Fruit fly (Drosophila melanogaster): ENCODE measurements around the gene CG15386.
A peak's percentile ranks its signal among the peaks of the same experiment; 100 is the strongest.

CG15386 gene

DNA sequence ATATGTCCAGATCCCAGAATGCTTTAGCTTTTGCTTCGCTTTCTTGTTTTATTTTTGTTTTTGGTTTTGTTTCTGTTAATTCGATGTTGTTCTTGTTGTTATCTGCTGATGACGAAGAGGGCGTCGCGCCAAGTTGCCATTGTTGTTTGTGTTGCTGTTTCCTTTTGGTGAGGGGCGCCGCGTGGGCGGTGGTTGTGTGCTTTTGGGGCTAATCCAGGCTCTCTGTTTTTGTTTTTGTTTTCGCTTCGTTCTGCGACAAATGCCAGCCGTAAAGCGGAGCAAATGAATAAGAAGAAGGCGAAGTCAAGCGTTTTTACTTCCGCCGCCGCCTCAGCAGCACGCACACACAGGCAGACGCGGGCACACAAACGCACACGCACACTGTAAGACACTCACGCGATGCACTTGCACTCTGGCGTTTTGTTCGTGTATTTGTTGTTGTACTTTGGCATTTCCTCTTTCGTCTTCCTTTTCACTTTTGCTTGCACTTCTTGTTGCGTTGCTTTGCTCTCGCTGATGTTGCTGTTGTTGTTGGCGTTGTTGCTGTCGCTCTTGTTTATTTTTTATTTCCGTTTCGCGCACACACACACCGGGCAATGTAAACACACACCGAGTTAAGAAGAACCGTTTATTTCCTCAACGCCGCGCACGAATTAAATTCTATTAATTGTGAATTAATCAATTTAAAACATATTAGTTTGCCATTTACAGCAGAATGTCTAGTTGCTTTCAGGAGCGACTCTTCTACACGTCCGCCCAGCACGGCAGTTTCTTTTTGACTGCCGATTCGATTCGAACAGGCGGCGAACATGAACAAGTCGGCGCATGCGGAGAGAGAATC, 38.9 kb downstream of the CG15386 start, which contains the start of gene aop (continued):
- no peak for TF ChIP-seq yki (optimal IDR thresholded peaks at IDR 0.05)
- no peak for TF ChIP-seq CG3847 (GFP tag; IDR thresholded peaks at IDR 0.05)
- TF ChIP-seq TFAM (GFP tag; optimal IDR thresholded peaks at IDR 0.05): no peak
- TF ChIP-seq en (GFP tag; optimal IDR thresholded peaks at IDR 0.05): no peak
- no peak for TF ChIP-seq CG11695 (GFP tag; IDR thresholded peaks at IDR 0.05)
- peak; percentile 21 for TF ChIP-seq oc (tag; optimal IDR thresholded peaks at IDR 0.05)
- no peak for TF ChIP-seq CG12744 (GFP tag; optimal IDR thresholded peaks at IDR 0.05)
- TF ChIP-seq Hand (GFP tag; optimal IDR thresholded peaks at IDR 0.05): no peak
- TF ChIP-seq CG42726 (GFP tag; IDR thresholded peaks at IDR 0.05; ENCODE audit: partially characterized antibody): peak; percentile 61; the same call in 1 of the 2 replicates
- no peak for TF ChIP-seq twi (tag; optimal IDR thresholded peaks at IDR 0.05)
- no peak for TF ChIP-seq Hr3 (GFP tag; optimal IDR thresholded peaks at IDR 0.05)
- TF ChIP-seq Fer3 (tag; optimal IDR thresholded peaks at IDR 0.05): no peak
- no peak for TF ChIP-seq Gug (GFP tag; IDR thresholded peaks at IDR 0.05)
- TF ChIP-seq Ssrp (tag; optimal IDR thresholded peaks at IDR 0.05): no peak
- no peak for TF ChIP-seq Scr (GFP tag; IDR thresholded peaks at IDR 0.05; ENCODE audit: partially characterized antibody)
- peak; percentile 53 for TF ChIP-seq sqz (GFP tag; optimal IDR thresholded peaks at IDR 0.05)
- peak; percentile 22 for TF ChIP-seq CG11504 (tag; optimal IDR thresholded peaks at IDR 0.05)
- TF ChIP-seq CG6689 (GFP tag; IDR thresholded peaks at IDR 0.05): no peak
- no peak for TF ChIP-seq pnt (GFP tag; optimal IDR thresholded peaks at IDR 0.05)
- TF ChIP-seq CG11560 (tag; IDR thresholded peaks at IDR 0.05): no peak
- peak; percentile 52 for TF ChIP-seq lab (GFP tag; optimal IDR thresholded peaks at IDR 0.05)
- TF ChIP-seq Atf-2 (GFP tag; optimal IDR thresholded peaks at IDR 0.05): no peak
- no peak for TF ChIP-seq HLH3B (GFP tag; IDR thresholded peaks at IDR 0.05)
- TF ChIP-seq pb (GFP tag; optimal IDR thresholded peaks at IDR 0.05): peak; percentile 16
- no peak for TF ChIP-seq HLH54F (GFP tag; optimal IDR thresholded peaks at IDR 0.05)
- TF ChIP-seq dysf (GFP tag; IDR thresholded peaks at IDR 0.05): no peak; the same call in 2 of the 3 replicates
- TF ChIP-seq chn (GFP tag; optimal IDR thresholded peaks at IDR 0.05): no peak
- no peak for TF ChIP-seq Ada2b (GFP tag; IDR thresholded peaks at IDR 0.05)
- TF ChIP-seq CG12299 (tag; optimal IDR thresholded peaks at IDR 0.05): peak; percentile 16
- no peak for TF ChIP-seq NC2α (GFP tag; optimal IDR thresholded peaks at IDR 0.05)
- TF ChIP-seq CG8089 (GFP tag; optimal IDR thresholded peaks at IDR 0.05): no peak
- no peak for TF ChIP-seq Six4 (GFP tag; optimal IDR thresholded peaks at IDR 0.05)
- peak; percentile 38 for TF ChIP-seq CG12769 (tag; optimal IDR thresholded peaks at IDR 0.05)
- peak; percentile 27 for TF ChIP-seq Nf-YC (tag; optimal IDR thresholded peaks at IDR 0.05)
- peak; percentile 53 for TF ChIP-seq CG33213 (GFP tag; optimal IDR thresholded peaks at IDR 0.05)
- peak; percentile 48 for TF ChIP-seq exex (tag; optimal IDR thresholded peaks at IDR 0.05)
- TF ChIP-seq CG9932 (GFP tag; IDR thresholded peaks at IDR 0.05): no peak
- TF ChIP-seq nom (GFP tag; optimal IDR thresholded peaks at IDR 0.05): peak; percentile 46
- TF ChIP-seq CG15073 (GFP tag; optimal IDR thresholded peaks at IDR 0.05): no peak
- TF ChIP-seq CkIIα-i1 (GFP tag; IDR thresholded peaks at IDR 0.05): no peak
- no peak for TF ChIP-seq Ravus (GFP tag; IDR thresholded peaks at IDR 0.05)
- TF ChIP-seq Optix (GFP tag; IDR thresholded peaks at IDR 0.05): no peak
- TF ChIP-seq cwo (GFP tag; optimal IDR thresholded peaks at IDR 0.05): no peak
- TF ChIP-seq D (optimal IDR thresholded peaks at IDR 0.05): no peak
- peak; percentile 3 for TF ChIP-seq D (GFP tag; optimal IDR thresholded peaks at IDR 0.05)
- no peak for TF ChIP-seq btn (GFP tag; optimal IDR thresholded peaks at IDR 0.05)
- no peak for TF ChIP-seq bigmax (GFP tag; optimal IDR thresholded peaks at IDR 0.05)
- no peak for TF ChIP-seq CG1832 (GFP tag; optimal IDR thresholded peaks at IDR 0.05)
- TF ChIP-seq CG10321 (GFP tag; IDR thresholded peaks at IDR 0.05): no peak
- peak; percentile 7 for TF ChIP-seq dmrt99B (tag; optimal IDR thresholded peaks at IDR 0.05)

All from whole organism, embryonic.